Fruit fly (Drosophila melanogaster) whole organism, embryonic: ENCODE data around the gene Shaw.

Experiments used
- Asciz ChIP-seq: fragments of 200-800 bp; sonication (Bioruptor generic); optimal IDR thresholded peaks from 2 replicates; lab custom pipeline; 2017; ENCODE audit warnings: missing biosample characterization, mild to moderate bottlenecking, missing genetic modification characterization, missing genetic modification reagents
- B-H2 ChIP-seq: fragments of 200-800 bp; sonication (Bioruptor generic); optimal IDR thresholded peaks from 2 replicates; lab custom pipeline; 2018; ENCODE audit warnings: missing biosample characterization, mild to moderate bottlenecking, missing genetic modification characterization
- BEAF-32 ChIP-seq: fragments of 200-800 bp; sonication (Bioruptor generic); optimal IDR thresholded peaks from 3 replicates; lab custom pipeline; 2017; ENCODE audit warnings: missing biosample characterization, missing genetic modification characterization, mild to moderate bottlenecking, moderate library complexity, missing genetic modification reagents
- CG1024 ChIP-seq: fragments of 200-800 bp; sonication (Bioruptor generic); IDR thresholded peaks from 2 replicates; pipeline ENCODE4 v1.3.6; 2022; ENCODE audit warnings: missing biosample characterization, missing genetic modification characterization
- CG10979 ChIP-seq: fragments of 200-800 bp; sonication (Bioruptor generic); optimal IDR thresholded peaks from 2 replicates; lab custom pipeline; 2018; ENCODE audit warnings: missing biosample characterization, mild to moderate bottlenecking, missing genetic modification characterization, moderate library complexity
- CG11456 ChIP-seq: fragments of 200-800 bp; sonication (Bioruptor generic); IDR thresholded peaks from 3 replicates; pipeline ENCODE4 v1.3.6; 2022; ENCODE audit warnings: missing biosample characterization, missing genetic modification characterization
- CG12219 ChIP-seq: fragments of 200-800 bp; sonication (Bioruptor generic); optimal IDR thresholded peaks from 3 replicates; lab custom pipeline; 2018; ENCODE audit warnings: missing biosample characterization, mild to moderate bottlenecking, missing genetic modification characterization
- CG12236 ChIP-seq: fragments of 200-800 bp; sonication (Bioruptor generic); optimal IDR thresholded peaks from 2 replicates; lab custom pipeline; 2016; ENCODE audit warnings: missing biosample characterization, missing genetic modification characterization
- CG12659 ChIP-seq: fragments of 200-800 bp; sonication (Bioruptor generic); optimal IDR thresholded peaks from 3 replicates; lab custom pipeline; 2017; ENCODE audit warnings: mild to moderate bottlenecking, missing biosample characterization, missing genetic modification reagents, missing genetic modification characterization
- CG12744 ChIP-seq: fragments of 200-800 bp; sonication (Bioruptor generic); optimal IDR thresholded peaks from 2 replicates; lab custom pipeline; 2016; ENCODE audit warnings: missing biosample characterization, missing genetic modification characterization
- CG13775 ChIP-seq: fragments of 200-800 bp; sonication (Bioruptor generic); optimal IDR thresholded peaks from 3 replicates; lab custom pipeline; 2017; ENCODE audit warnings: missing biosample characterization, mild to moderate bottlenecking, missing genetic modification characterization
- CG15011 ChIP-seq: fragments of 200-800 bp; sonication (Bioruptor generic); optimal IDR thresholded peaks from 3 replicates; lab custom pipeline; 2018; ENCODE audit warnings: missing biosample characterization, mild to moderate bottlenecking, missing genetic modification characterization
- CG16863 ChIP-seq: fragments of 200-800 bp; sonication (Bioruptor generic); optimal IDR thresholded peaks from 3 replicates; lab custom pipeline; 2016; ENCODE audit warnings: missing biosample characterization, missing genetic modification characterization
- CG1832 ChIP-seq: fragments of 200-800 bp; sonication (Bioruptor generic); optimal IDR thresholded peaks from 2 replicates; lab custom pipeline; 2017; ENCODE audit warnings: missing biosample characterization, mild to moderate bottlenecking, missing genetic modification characterization, inconsistent platforms
- CG2120 ChIP-seq: fragments of 200-800 bp; sonication (Bioruptor generic); optimal IDR thresholded peaks from 3 replicates; lab custom pipeline; 2016; ENCODE audit warnings: missing biosample characterization, missing genetic modification characterization
- CG30403 ChIP-seq: fragments of 200-800 bp; sonication (Bioruptor generic); optimal IDR thresholded peaks from 3 replicates; lab custom pipeline; 2016; ENCODE audit warnings: missing biosample characterization, missing genetic modification characterization
- CG4328 ChIP-seq: fragments of 200-800 bp; sonication (Bioruptor generic); optimal IDR thresholded peaks from 3 replicates; lab custom pipeline; 2017; ENCODE audit warnings: missing biosample characterization, missing genetic modification reagents, missing genetic modification characterization
- CG43689 ChIP-seq: fragments of 200-800 bp; sonication (Bioruptor generic); IDR thresholded peaks from 2 replicates; pipeline ENCODE4 v1.3.6; 2022; ENCODE audit warnings: missing biosample characterization, missing genetic modification characterization
- CG5245 ChIP-seq: fragments of 200-800 bp; sonication (Bioruptor generic); optimal IDR thresholded peaks from 3 replicates; lab custom pipeline; 2016; ENCODE audit warnings: missing biosample characterization, missing genetic modification characterization
- CG8089 ChIP-seq: fragments of 200-800 bp; sonication (Bioruptor generic); optimal IDR thresholded peaks from 3 replicates; lab custom pipeline; 2016; ENCODE audit warnings: missing biosample characterization, missing genetic modification characterization
- CG8924 ChIP-seq: fragments of 200-800 bp; optimal IDR thresholded peaks from 3 replicates; lab custom pipeline; 2019; ENCODE audit warnings: missing biosample characterization, mild to moderate bottlenecking, missing genetic modification characterization, moderate library complexity
- Hsf ChIP-seq: fragments of 200-800 bp; sonication (Bioruptor generic); optimal IDR thresholded peaks from 3 replicates; lab custom pipeline; 2016; ENCODE audit warnings: missing biosample characterization, missing genetic modification characterization
- Med ChIP-seq: fragments of 200-800 bp; sonication (Bioruptor generic); peaks from one replicate; lab custom pipeline; 2016; ENCODE audit warnings: missing biosample characterization, missing genetic modification characterization, mild to moderate bottlenecking, inconsistent platforms, moderate library complexity
- Optix ChIP-seq: fragments of 200-800 bp; sonication (Bioruptor generic); IDR thresholded peaks from 3 replicates; pipeline ENCODE4 v1.3.6; 2022; ENCODE audit warnings: missing biosample characterization, missing genetic modification characterization
- Rfx ChIP-seq: fragments of 200-800 bp; sonication (Bioruptor generic); IDR thresholded peaks from 2 replicates; pipeline ENCODE4 v1.3.6; 2022; ENCODE audit warnings: missing biosample characterization, missing genetic modification characterization
- Xrp1 ChIP-seq: fragments of 200-800 bp; sonication (Bioruptor generic); IDR thresholded peaks from 2 replicates; pipeline ENCODE4 v1.3.6; 2022; ENCODE audit warnings: missing biosample characterization, missing genetic modification characterization
- ab ChIP-seq: fragments of 200-800 bp; sonication (Bioruptor generic); optimal IDR thresholded peaks from 2 replicates; lab custom pipeline; 2016; ENCODE audit warnings: missing biosample characterization, missing genetic modification characterization
- bcd ChIP-seq: fragments of 200-800 bp; sonication (Bioruptor generic); optimal IDR thresholded peaks from 2 replicates; lab custom pipeline; 2017; ENCODE audit warnings: missing biosample characterization, mild to moderate bottlenecking, missing genetic modification characterization
- caup ChIP-seq: fragments of 200-800 bp; sonication (Bioruptor generic); optimal IDR thresholded peaks from 3 replicates; lab custom pipeline; 2017; ENCODE audit warnings: missing biosample characterization, mild to moderate bottlenecking, missing genetic modification characterization, moderate library complexity; ENCODE audit not compliant: severe bottlenecking
- chm ChIP-seq: fragments of 200-800 bp; sonication (Bioruptor generic); IDR thresholded peaks from 2 replicates; pipeline ENCODE4 v1.3.6; 2022; ENCODE audit warnings: missing biosample characterization, missing genetic modification characterization
- dmrt99B ChIP-seq: fragments of 200-800 bp; sonication (Bioruptor generic); optimal IDR thresholded peaks from 2 replicates; lab custom pipeline; 2018; ENCODE audit warnings: missing biosample characterization, mild to moderate bottlenecking, missing genetic modification characterization, moderate library complexity
- dysf ChIP-seq: fragments of 200-800 bp; sonication (Bioruptor generic); IDR thresholded peaks from 3 replicates; pipeline ENCODE4 v1.3.6; 2022; ENCODE audit warnings: missing biosample characterization, missing genetic modification characterization
- ems ChIP-seq: fragments of 200-800 bp; sonication (Bioruptor generic); optimal IDR thresholded peaks from 3 replicates; lab custom pipeline; 2016; ENCODE audit warnings: missing biosample characterization, missing genetic modification characterization
- ewg ChIP-seq: fragments of 200-800 bp; sonication (Bioruptor generic); optimal IDR thresholded peaks from 3 replicates; lab custom pipeline; 2017; ENCODE audit warnings: mild to moderate bottlenecking, missing biosample characterization, missing genetic modification reagents, missing genetic modification characterization
- eyg ChIP-seq: fragments of 200-800 bp; sonication (Bioruptor generic); optimal IDR thresholded peaks from 3 replicates; lab custom pipeline; 2016; ENCODE audit warnings: missing biosample characterization, missing genetic modification characterization
- grau ChIP-seq: fragments of 200-800 bp; optimal IDR thresholded peaks from 3 replicates; lab custom pipeline; 2019; ENCODE audit warnings: missing biosample characterization, mild to moderate bottlenecking, missing genetic modification characterization, moderate library complexity
- hb ChIP-seq: fragments of 200-800 bp; sonication (Bioruptor generic); IDR thresholded peaks from 3 replicates; pipeline ENCODE4 v1.3.6; 2022; ENCODE audit warnings: missing biosample characterization, missing genetic modification characterization; ENCODE audit not compliant: partially characterized antibody
- lilli ChIP-seq: fragments of 200-800 bp; sonication (Bioruptor generic); optimal IDR thresholded peaks from 3 replicates; lab custom pipeline; 2016; ENCODE audit warnings: missing biosample characterization, missing genetic modification characterization
- lola ChIP-seq, 3 experiments: fragments of >200 bp in 2 of 3; fragments of 200-800 bp in 1 of 3; sonication (Bioruptor generic) in 1 of 3; optimal IDR thresholded peaks; 2 replicates each; lab custom pipeline; 2017 to 2019; ENCODE audit warnings: missing biosample characterization in 3 of 3, missing genetic modification characterization in 3 of 3, mild to moderate bottlenecking in 1 of 3, moderate library complexity in 1 of 3
- mam ChIP-seq: fragments of 200-800 bp; sonication (Bioruptor generic); optimal IDR thresholded peaks from 3 replicates; lab custom pipeline; 2016; ENCODE audit warnings: missing biosample characterization, missing genetic modification characterization
- mld ChIP-seq: fragments of 200-800 bp; sonication (Bioruptor generic); IDR thresholded peaks from 3 replicates; pipeline ENCODE4 v1.3.6; 2022; ENCODE audit warnings: missing biosample characterization, missing genetic modification characterization; ENCODE audit not compliant: partially characterized antibody
- nom ChIP-seq: fragments of 200-800 bp; sonication (Bioruptor generic); optimal IDR thresholded peaks from 2 replicates; lab custom pipeline; 2017; ENCODE audit warnings: missing biosample characterization, missing genetic modification characterization, mild to moderate bottlenecking, moderate library complexity, missing genetic modification reagents
- otp ChIP-seq: fragments of 200-800 bp; sonication (Bioruptor generic); IDR thresholded peaks from 3 replicates; pipeline ENCODE4, ENCODE4 v1.3.6; 2022; ENCODE audit warnings: missing biosample characterization, missing genetic modification characterization
- pfk ChIP-seq: fragments of 200-800 bp; sonication (Bioruptor generic); optimal IDR thresholded peaks from 2 replicates; lab custom pipeline; 2018; ENCODE audit warnings: missing biosample characterization, mild to moderate bottlenecking, missing genetic modification characterization, moderate library complexity
- ranshi ChIP-seq: fragments of 200-800 bp; sonication (Bioruptor generic); IDR thresholded peaks from 2 replicates; pipeline ENCODE4 v1.3.6; 2022; ENCODE audit warnings: missing biosample characterization, missing genetic modification characterization
- scrt ChIP-seq: fragments of 200-800 bp; sonication (Bioruptor generic); optimal IDR thresholded peaks from 2 replicates; lab custom pipeline; 2018; ENCODE audit warnings: missing biosample characterization, mild to moderate bottlenecking, missing genetic modification characterization, moderate library complexity
- sens ChIP-seq: fragments of 200-800 bp; sonication (Bioruptor generic); peaks from one replicate; lab custom pipeline; 2016; ENCODE audit warnings: missing biosample characterization, missing genetic modification characterization
- sens-2 ChIP-seq: fragments of 200-800 bp; sonication (Bioruptor generic); IDR thresholded peaks from 2 replicates; pipeline ENCODE4 v1.3.6; 2022; ENCODE audit warnings: missing biosample characterization, missing genetic modification characterization
- tio ChIP-seq: fragments of 200-800 bp; sonication (Bioruptor generic); optimal IDR thresholded peaks from 2 replicates; lab custom pipeline; 2017; ENCODE audit warnings: missing biosample characterization, missing genetic modification characterization, inconsistent platforms
- ttk ChIP-seq: fragments of 200-800 bp; sonication (Bioruptor generic); IDR thresholded peaks from 2 replicates; pipeline ENCODE4 v2.1.2; 2022; ENCODE audit warnings: missing biosample characterization, missing genetic modification characterization

Shaw gene

DNA sequence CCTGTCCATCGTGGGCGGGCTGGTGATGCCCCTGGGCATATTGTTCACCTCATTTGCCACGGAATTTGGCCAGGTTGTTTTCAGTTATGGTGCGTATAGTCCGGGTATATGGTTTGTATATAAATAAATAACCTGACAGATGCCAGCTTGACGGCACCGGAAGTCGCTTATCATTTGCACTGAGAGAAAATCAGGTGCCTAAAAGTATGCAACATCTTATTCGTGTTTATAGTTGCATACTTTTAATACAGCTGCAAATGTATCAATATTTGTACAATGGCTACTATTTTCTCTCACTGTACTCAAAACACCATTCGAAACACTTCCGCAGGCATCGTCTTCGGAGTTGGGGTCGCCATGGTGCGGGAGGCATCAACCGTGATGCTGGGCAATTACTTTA, 30.7 kb downstream of the Shaw start (continued):
- no peak for TF ChIP-seq CG16863 (GFP tag; lab: Kevin White, UChicago)
- 0 out of 3 replicates have a peak, but pooled peaks have one; percentile 24 for TF ChIP-seq dysf (GFP tag; lab: Robert Waterston, UW)
- TF ChIP-seq CG1832 (GFP tag; lab: Kevin White, UChicago) = no peak
- peak; percentile 21 for TF ChIP-seq CG12659 (GFP tag; lab: Kevin White, UChicago)
- no peak for TF ChIP-seq CG8089 (GFP tag; lab: Kevin White, UChicago)
- TF ChIP-seq Xrp1 = no peak
- 0 out of 2 replicates have a peak, but pooled peaks have one; percentile 9 for TF ChIP-seq CG1024 (GFP tag; lab: Robert Waterston, UW)
- no peak for TF ChIP-seq CG5245 (GFP tag; lab: Kevin White, UChicago)
- peak; percentile 77 for TF ChIP-seq sens (GFP tag; lab: Kevin White, UChicago)
- TF ChIP-seq CG12744 (GFP tag; lab: Kevin White, UChicago) = peak; percentile 8
- no peak for TF ChIP-seq tio (GFP tag; lab: Kevin White, UChicago)
- peak; percentile 15 for TF ChIP-seq dmrt99B (tag; lab: Kevin White, UChicago)
- peak; percentile 49 for TF ChIP-seq CG2120 (GFP tag; lab: Kevin White, UChicago)
- TF ChIP-seq ranshi (GFP tag; lab: Robert Waterston, UW) = peak; percentile 21; the same call in 1 of the 2 replicates
- TF ChIP-seq Asciz (GFP tag; lab: Kevin White, UChicago) = peak; percentile 18
- TF ChIP-seq grau (tag; lab: Kevin White, UChicago) = no peak
- TF ChIP-seq CG10979 = no peak
- TF ChIP-seq Rfx (GFP tag; lab: Robert Waterston, UW) = peak; percentile 49
- TF ChIP-seq ewg = no peak
- no peak for TF ChIP-seq CG12236 (GFP tag; lab: Kevin White, UChicago)
- no peak for TF ChIP-seq hb (GFP tag; lab: Robert Waterston, UW)
- TF ChIP-seq pfk = no peak
- TF ChIP-seq BEAF-32 (GFP tag; lab: Kevin White, UChicago) = no peak
- TF ChIP-seq caup (GFP tag; lab: Kevin White, UChicago) = no peak
- TF ChIP-seq CG12219 (GFP tag; lab: Kevin White, UChicago) = peak; percentile 31
- no peak for TF ChIP-seq lola (GFP tag; optimal IDR thresholded peaks at IDR 0.05; lab: Kevin White, UChicago)
- no peak for TF ChIP-seq CG8924
- peak; percentile 39 for TF ChIP-seq lilli (GFP tag; lab: Kevin White, UChicago)
- TF ChIP-seq CG43689 (GFP tag; lab: Robert Waterston, UW) = 0 out of 2 replicates have a peak, but pooled peaks have one; percentile 22
- TF ChIP-seq Hsf (GFP tag; lab: Kevin White, UChicago) = peak; percentile 2
- peak; percentile 17 for TF ChIP-seq bcd (GFP tag; lab: Kevin White, UChicago)
- TF ChIP-seq CG15011 (GFP tag; lab: Kevin White, UChicago) = no peak
- 0 out of 2 replicates have a peak, but pooled peaks have one; percentile 25 for TF ChIP-seq chm (GFP tag; lab: Robert Waterston, UW)
- peak; percentile 64; the same call in 2 of the 3 replicates for TF ChIP-seq CG11456
- TF ChIP-seq eyg = peak; percentile 3
- no peak for TF ChIP-seq mam (GFP tag; lab: Kevin White, UChicago)
- no peak for TF ChIP-seq sens-2
- no peak for TF ChIP-seq CG30403 (GFP tag; lab: Kevin White, UChicago)
- no peak for TF ChIP-seq B-H2
- 0 out of 2 replicates have a peak, but pooled peaks have one; percentile 18 for TF ChIP-seq ttk (GFP tag; lab: Robert Waterston, UW)
- TF ChIP-seq scrt (GFP tag; lab: Kevin White, UChicago) = peak; percentile 17
- peak; percentile 94 for TF ChIP-seq Med
- TF ChIP-seq nom (GFP tag; lab: Kevin White, UChicago) = no peak
- TF ChIP-seq mld = no peak
- no peak for TF ChIP-seq otp
- TF ChIP-seq CG4328 (GFP tag; lab: Kevin White, UChicago) = no peak
- TF ChIP-seq Optix = 0 out of 3 replicates have a peak, but pooled peaks have one; percentile 52
- TF ChIP-seq ems (GFP tag; lab: Kevin White, UChicago) = no peak
- TF ChIP-seq ab (GFP tag; lab: Kevin White, UChicago) = no peak
- TF ChIP-seq CG13775 (GFP tag; lab: Kevin White, UChicago) = no peak
